Worm (Caenorhabditis elegans) whole organism, young adult: Measurements from ENCODE around the gene nas-25.

Experiments used
- B0035.1 ChIP-seq: sonication (generic microtip); optimal IDR thresholded peaks from 2 replicates; lab custom pipeline; 2016; ENCODE audit warnings: missing genetic modification characterization, mild to moderate bottlenecking, missing compliant biosample characterization, missing genotype, missing genetic modification reagents
- F49E8.2 ChIP-seq: sonication (generic microtip); optimal IDR thresholded peaks from 3 replicates; lab custom pipeline; 2017; ENCODE audit warnings: missing genetic modification characterization, mild to moderate bottlenecking, missing compliant biosample characterization, antibody characterized with exemption, moderate library complexity; ENCODE audit not compliant: insufficient read depth
- F57C9.4 ChIP-seq: sonication (generic microtip); optimal IDR thresholded peaks from 2 replicates; lab custom pipeline; 2017; ENCODE audit warnings: mild to moderate bottlenecking, missing genetic modification characterization, missing compliant biosample characterization
- Y53G8AR.9 ChIP-seq: fragments of 200-800 bp; sonication (Bioruptor generic); conservative IDR thresholded peaks from 2 replicates; pipeline ENCODE4 v1.3.6; 2022; ENCODE audit warnings: missing genetic modification reagents, missing genetic modification characterization, missing compliant biosample characterization
- Y79H2A.3 ChIP-seq: fragments of 200-800 bp; sonication (Bioruptor generic); conservative IDR thresholded peaks from 2 replicates; pipeline ENCODE4 v1.3.6; 2022; ENCODE audit warnings: missing genetic modification reagents, missing genetic modification characterization, missing compliant biosample characterization
- attf-6 ChIP-seq: fragments of 200-800 bp; sonication (Bioruptor generic); IDR thresholded peaks from 2 replicates; pipeline ENCODE4 v1.3.6; 2022; ENCODE audit warnings: missing genetic modification reagents, missing genetic modification characterization, missing compliant biosample characterization
- bed-2 ChIP-seq: fragments of 200-800 bp; sonication (Bioruptor generic); IDR thresholded peaks from 2 replicates; pipeline ENCODE4 v1.3.6; 2022; ENCODE audit warnings: missing genetic modification reagents, missing genetic modification characterization, missing compliant biosample characterization
- ccch-3 ChIP-seq: fragments of 200-800 bp; sonication (Bioruptor generic); optimal IDR thresholded peaks from 2 replicates; lab custom pipeline; 2018; ENCODE audit warnings: mild to moderate bottlenecking, missing genetic modification characterization, missing compliant biosample characterization
- ceh-27 ChIP-seq: fragments of 200-800 bp; sonication (Bioruptor generic); optimal IDR thresholded peaks from 2 replicates; lab custom pipeline; 2018; ENCODE audit warnings: mild to moderate bottlenecking, missing genetic modification characterization, moderate library complexity, missing compliant biosample characterization
- ceh-58 ChIP-seq: fragments of 200-800 bp; sonication (Bioruptor generic); IDR thresholded peaks from 2 replicates; pipeline ENCODE4 v1.3.6; 2022; ENCODE audit warnings: missing genetic modification characterization, missing compliant biosample characterization
- ceh-79 ChIP-seq: sonication (generic microtip); optimal IDR thresholded peaks from 2 replicates; lab custom pipeline; 2017; ENCODE audit warnings: mild to moderate bottlenecking, missing genetic modification characterization, missing compliant biosample characterization
- efl-1 ChIP-seq: fragments of 150-350 bp; optimal IDR thresholded peaks from 2 replicates; lab custom pipeline; 2014; ENCODE audit warnings: missing biosample characterization, missing genetic modification reagents, missing genetic modification characterization
- egl-18 ChIP-seq: fragments of 200-800 bp; sonication (Bioruptor generic); IDR thresholded peaks from 2 replicates; pipeline ENCODE4 v1.3.6; 2022; ENCODE audit warnings: missing genetic modification reagents, missing genetic modification characterization, missing compliant biosample characterization
- egrh-3 ChIP-seq: fragments of 200-800 bp; sonication (Bioruptor generic); IDR thresholded peaks from 2 replicates; pipeline ENCODE4 v1.3.6; 2022; ENCODE audit warnings: missing genetic modification reagents, missing genetic modification characterization, missing compliant biosample characterization
- ets-4 ChIP-seq: fragments of 200-800 bp; sonication (Bioruptor generic); optimal IDR thresholded peaks from 2 replicates; lab custom pipeline; 2018; ENCODE audit warnings: mild to moderate bottlenecking, missing genetic modification characterization, missing compliant biosample characterization
- hsf-1 ChIP-seq: fragments of 200-800 bp; sonication (Bioruptor generic); IDR thresholded peaks from 2 replicates; pipeline ENCODE4 v1.3.6; 2022; ENCODE audit warnings: missing genetic modification reagents, missing genetic modification characterization, missing compliant biosample characterization
- let-526 ChIP-seq: fragments of 200-800 bp; sonication (Bioruptor generic); IDR thresholded peaks from 2 replicates; pipeline ENCODE4 v1.3.6; 2022; ENCODE audit warnings: missing genetic modification reagents, missing genetic modification characterization, missing compliant biosample characterization
- lin-54 ChIP-seq: fragments of 200-800 bp; sonication (Bioruptor generic); optimal IDR thresholded peaks from 2 replicates; lab custom pipeline; 2018; ENCODE audit warnings: mild to moderate bottlenecking, missing genetic modification characterization, missing compliant biosample characterization
- madf-3 ChIP-seq: fragments of 200-800 bp; sonication (Bioruptor generic); IDR thresholded peaks from 2 replicates; pipeline ENCODE4 v1.3.6; 2022; ENCODE audit warnings: missing genetic modification reagents, missing genetic modification characterization, missing compliant biosample characterization
- madf-8 ChIP-seq: fragments of 200-800 bp; sonication (Bioruptor generic); conservative IDR thresholded peaks from 2 replicates; pipeline ENCODE4 v1.3.6; 2022; ENCODE audit warnings: missing genetic modification reagents, missing genetic modification characterization, missing compliant biosample characterization
- mcd-1 ChIP-seq: fragments of 200-800 bp; sonication (Bioruptor generic); IDR thresholded peaks from 2 replicates; pipeline ENCODE4 v1.3.6; 2022; ENCODE audit warnings: missing genetic modification reagents, missing genetic modification characterization, missing compliant biosample characterization
- mel-28 ChIP-seq: sonication (generic microtip); optimal IDR thresholded peaks from 2 replicates; lab custom pipeline; 2016; ENCODE audit warnings: borderline replicate concordance, mild to moderate bottlenecking, missing genetic modification characterization, missing compliant biosample characterization
- mxl-1 ChIP-seq: sonication (generic microtip); optimal IDR thresholded peaks from 2 replicates; lab custom pipeline; 2016; ENCODE audit warnings: missing genetic modification characterization, missing compliant biosample characterization
- nfya-1 ChIP-seq: sonication (generic microtip); optimal IDR thresholded peaks from 2 replicates; lab custom pipeline; 2017; ENCODE audit warnings: antibody characterized with exemption, missing compliant biosample characterization, missing genetic modification characterization, borderline replicate concordance; ENCODE audit not compliant: insufficient read depth
- nfyb-1 ChIP-seq: fragments of 200-800 bp; sonication (Bioruptor generic); IDR thresholded peaks from 2 replicates; pipeline ENCODE4 v1.3.6; 2022; ENCODE audit warnings: missing genetic modification reagents, missing genetic modification characterization, missing compliant biosample characterization
- nhr-120 ChIP-seq: fragments of 200-800 bp; sonication (Bioruptor generic); IDR thresholded peaks from 2 replicates; pipeline ENCODE4 v1.3.6; 2022; ENCODE audit warnings: missing genetic modification characterization, missing compliant biosample characterization
- nhr-179 ChIP-seq: sonication (generic microtip); optimal IDR thresholded peaks from 2 replicates; lab custom pipeline; 2016; ENCODE audit warnings: mild to moderate bottlenecking, missing genetic modification characterization, missing compliant biosample characterization
- nhr-27 ChIP-seq: fragments of 200-800 bp; sonication (Bioruptor generic); optimal IDR thresholded peaks from 2 replicates; lab custom pipeline; 2018; ENCODE audit warnings: mild to moderate bottlenecking, missing genetic modification characterization, moderate library complexity, missing compliant biosample characterization
- rec-8 ChIP-seq, 2 experiments: sonication (generic microtip); optimal IDR thresholded peaks; 2 replicates each; lab custom pipeline; 2016; ENCODE audit warnings: mild to moderate bottlenecking in 2 of 2, missing genetic modification characterization in 2 of 2, missing genetic modification reagents in 2 of 2, missing genotype in 2 of 2, missing biosample characterization in 1 of 2, missing compliant biosample characterization in 1 of 2, moderate library complexity in 1 of 2
- snpc-1.1 ChIP-seq: sonication (generic microtip); optimal IDR thresholded peaks from 2 replicates; lab custom pipeline; 2017; ENCODE audit warnings: missing genetic modification characterization, mild to moderate bottlenecking, missing compliant biosample characterization, antibody characterized with exemption, moderate library complexity, missing genotype, missing genetic modification reagents; ENCODE audit not compliant: insufficient read depth
- snpc-4 ChIP-seq, 5 experiments: fragments of 150-350 bp in 1 of 5; sonication (generic microtip) in 4 of 5; optimal IDR thresholded peaks; 2 replicates each; lab custom pipeline; 2014 to 2018; ENCODE audit warnings: missing genetic modification characterization in 5 of 5, missing biosample characterization in 3 of 5, antibody characterized with exemption in 2 of 5, mild to moderate bottlenecking in 2 of 5, missing compliant biosample characterization in 2 of 5, missing genotype in 2 of 5, moderate library complexity in 2 of 5, missing genetic modification reagents in 1 of 5
- sptf-2 ChIP-seq: fragments of 200-800 bp; sonication (Bioruptor generic); optimal IDR thresholded peaks from 2 replicates; lab custom pipeline; 2018; ENCODE audit warnings: mild to moderate bottlenecking, missing genetic modification characterization, missing compliant biosample characterization
- tlf-1 ChIP-seq: fragments of 200-800 bp; sonication (Bioruptor generic); optimal IDR thresholded peaks from 2 replicates; lab custom pipeline; 2018; ENCODE audit warnings: mild to moderate bottlenecking, missing genetic modification characterization, missing compliant biosample characterization
- ztf-18 ChIP-seq: sonication (generic microtip); optimal IDR thresholded peaks from 2 replicates; lab custom pipeline; 2016; ENCODE audit warnings: missing genotype, mild to moderate bottlenecking, missing genetic modification characterization, missing compliant biosample characterization
- ztf-22 ChIP-seq: fragments of 200-800 bp; sonication (Bioruptor generic); optimal IDR thresholded peaks from 2 replicates; lab custom pipeline; 2018; ENCODE audit warnings: mild to moderate bottlenecking, missing genetic modification characterization, moderate library complexity, missing compliant biosample characterization
- ztf-26 ChIP-seq: sonication (generic microtip); optimal IDR thresholded peaks from 2 replicates; lab custom pipeline; 2017; ENCODE audit warnings: missing genetic modification characterization, missing compliant biosample characterization
- ztf-28 ChIP-seq: fragments of 200-800 bp; sonication (Bioruptor generic); IDR thresholded peaks from 2 replicates; pipeline ENCODE4 v1.3.6; 2022; ENCODE audit warnings: missing genetic modification reagents, missing genetic modification characterization, missing compliant biosample characterization
- ztf-3 ChIP-seq: fragments of 200-800 bp; sonication (Bioruptor generic); optimal IDR thresholded peaks from 2 replicates; lab custom pipeline; 2018; ENCODE audit warnings: mild to moderate bottlenecking, missing genetic modification characterization, missing compliant biosample characterization
- ztf-6 ChIP-seq: fragments of 200-800 bp; sonication (Bioruptor generic); IDR thresholded peaks from 2 replicates; pipeline ENCODE4 v1.3.6; 2022; ENCODE audit warnings: missing genetic modification reagents, missing genetic modification characterization, missing compliant biosample characterization

Gene nas-25

DNA sequence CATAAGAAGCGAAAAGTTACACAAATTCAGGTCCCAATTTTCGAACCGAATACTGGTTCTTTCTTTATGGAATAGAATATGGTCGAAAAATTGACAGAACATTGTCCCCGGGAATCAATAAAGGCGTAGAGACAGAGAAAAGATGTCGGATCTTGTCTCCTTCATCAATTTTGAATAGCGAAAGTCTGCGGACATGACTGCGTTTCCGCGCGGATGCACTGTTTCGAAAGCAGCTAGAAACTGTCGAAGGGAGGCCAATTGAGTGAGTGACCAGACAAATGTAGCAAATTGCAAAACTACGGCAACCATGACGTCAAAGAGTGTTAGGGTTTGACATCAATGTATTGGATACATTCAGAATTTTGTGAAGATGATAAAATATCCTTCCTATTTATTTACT is 30.7 kb downstream of the nas-25 start:
- TF ChIP-seq nfyb-1 (no peak), ccch-3 (no peak), ets-4 (no peak), ztf-28 (GFP tag; lab: Robert Waterston, UW) (no peak), nhr-27 (tag; lab: Kevin White, UChicago) (no peak), mxl-1 (no peak), rec-8 (tag; optimal IDR thresholded peaks at IDR 0.05; lab: Kevin White, UChicago) (no peak)
- TF ChIP-seq, all 124 proteins: peak for 0

DNA sequence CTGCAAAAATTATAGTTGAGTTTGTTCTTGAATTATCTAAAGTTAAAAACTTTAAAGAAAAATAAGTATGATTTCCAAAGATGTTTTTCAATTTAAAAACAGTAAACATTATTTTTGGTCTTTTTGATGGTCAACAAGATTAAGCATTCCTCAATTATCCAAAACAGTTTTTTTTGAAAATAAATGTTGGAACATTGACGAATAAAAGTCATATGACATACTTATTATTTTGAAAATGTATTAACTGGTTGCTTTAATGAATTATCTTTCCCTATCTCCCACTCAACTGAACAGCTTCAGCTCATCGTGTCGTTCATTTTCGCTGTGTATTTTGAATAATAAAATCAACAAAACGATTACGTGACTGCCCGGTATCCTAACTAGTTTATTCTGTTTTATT is 31.2 kb downstream of the nas-25 start:
- TF ChIP-seq tlf-1 (GFP tag; lab: Kevin White, UChicago) (no peak), sptf-2 (no peak), Y53G8AR.9 (no peak), hsf-1 (GFP tag; lab: Robert Waterston, UW) (no peak), ztf-18 (no peak), let-526 (GFP tag; lab: Robert Waterston, UW) (no peak), ztf-3 (GFP tag; lab: Kevin White, UChicago) (no peak), egrh-3 (no peak), ceh-79 (tag; lab: Kevin White, UChicago) (no peak), egl-18 (GFP tag; lab: Robert Waterston, UW) (no peak), lin-54 (GFP tag; lab: Kevin White, UChicago) (no peak), ztf-26 (tag; lab: Kevin White, UChicago) (no peak), B0035.1 (tag; lab: Kevin White, UChicago) (no peak), nhr-179 (tag; lab: Kevin White, UChicago) (no peak), efl-1 (no peak), F57C9.4 (tag; lab: Kevin White, UChicago) (no peak), ztf-22 (GFP tag; lab: Kevin White, UChicago) (no peak), mel-28 (tag; lab: Kevin White, UChicago) (no peak), madf-3 (GFP tag; lab: Robert Waterston, UW) (no peak)

DNA sequence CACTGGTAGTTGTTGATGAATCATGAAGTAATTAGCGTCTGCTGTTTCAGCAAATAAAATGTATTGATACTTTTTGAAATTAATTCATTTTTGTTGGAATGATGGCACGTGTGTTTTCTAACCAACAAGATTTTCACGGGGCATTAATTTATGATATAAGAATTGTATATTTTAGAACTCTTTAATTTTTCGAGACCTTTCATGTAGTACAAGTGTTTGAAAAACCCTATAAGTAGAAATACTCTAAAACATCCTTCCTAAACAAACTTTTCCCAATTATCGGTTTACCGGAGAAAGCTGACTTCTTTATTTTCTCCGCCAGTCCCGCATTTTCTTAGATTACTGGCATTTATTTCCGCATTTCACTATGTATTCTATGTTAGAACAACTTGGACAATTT is 33.7 kb downstream of the nas-25 start, which contains the start of gene snb-6:
TSS of gene snb-6 (minus strand) at position 101 of the 400 bp plus-strand sequence.
- no peak for TF ChIP-seq mcd-1 (GFP tag; lab: Robert Waterston, UW)

DNA sequence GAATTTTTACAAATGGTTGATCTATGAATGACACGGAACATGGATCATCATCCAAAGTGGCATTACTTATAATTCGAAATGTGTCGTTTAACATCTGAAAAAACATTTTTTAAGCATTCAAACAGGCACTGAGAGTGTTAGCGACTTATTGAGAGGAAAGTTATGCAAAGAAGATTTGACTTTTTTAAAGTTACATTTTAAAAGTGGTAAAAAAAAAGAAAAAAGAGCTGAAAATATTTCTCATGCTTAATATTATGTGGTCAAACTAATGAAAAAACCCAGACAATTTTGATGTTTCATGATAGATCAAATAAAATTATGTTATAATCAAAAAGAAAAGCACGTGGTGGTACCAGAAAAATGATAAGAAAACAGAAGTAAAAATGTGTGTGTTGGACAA is 39.2 kb downstream of the nas-25 start, which contains the start of gene npr-20:
TSS of gene npr-20 (minus strand) at position 101 of the 400 bp plus-strand sequence.
- no peak for TF ChIP-seq F49E8.2
- TF ChIP-seq madf-8 (GFP tag; lab: Robert Waterston, UW): no peak
- TF ChIP-seq ztf-18: no peak
- TF ChIP-seq ceh-27 (GFP tag; lab: Kevin White, UChicago): no peak
- TF ChIP-seq bed-2 (GFP tag; lab: Robert Waterston, UW): no peak
- no peak for TF ChIP-seq attf-6 (GFP tag; lab: Robert Waterston, UW)
- TF ChIP-seq snpc-1.1 (tag; lab: Kevin White, UChicago): no peak
- TF ChIP-seq Y79H2A.3 (GFP tag; lab: Robert Waterston, UW): no peak
- TF ChIP-seq nfya-1 (tag; lab: Kevin White, UChicago): no peak
- TF ChIP-seq nhr-27 (tag; lab: Kevin White, UChicago): no peak
- no peak for TF ChIP-seq madf-3 (GFP tag; lab: Robert Waterston, UW)
- TF ChIP-seq F57C9.4 (tag; lab: Kevin White, UChicago): no peak
- TF ChIP-seq nhr-120 (GFP tag; lab: Robert Waterston, UW): no peak
- no peak for TF ChIP-seq snpc-4 (GFP tag; optimal IDR thresholded peaks at IDR 0.05; lab: Kevin White, UChicago)
- no peak for TF ChIP-seq snpc-4 (tag; optimal IDR thresholded peaks at IDR 0.05; lab: Kevin White, UChicago)
- no peak for TF ChIP-seq tlf-1 (GFP tag; lab: Kevin White, UChicago)
- no peak for TF ChIP-seq ceh-58 (GFP tag; lab: Robert Waterston, UW)
- TF ChIP-seq ztf-6 (GFP tag; lab: Robert Waterston, UW): no peak
- TF ChIP-seq, all 124 proteins: peak for 0
